Fruit fly (Drosophila melanogaster) whole organism, embryonic: ENCODE data around the gene Acp62F.

Experiments
- Antp ChIP-seq: fragments of 200-800 bp; sonication (Bioruptor generic); optimal IDR thresholded peaks from 3 replicates; lab custom pipeline; 2016; ENCODE audit warnings: missing biosample characterization, missing genetic modification characterization
- Awh ChIP-seq: fragments of 200-800 bp; sonication (Bioruptor generic); IDR thresholded peaks from 2 replicates; pipeline ENCODE4, ENCODE4 v1.3.6; 2022; ENCODE audit warnings: missing biosample characterization, missing genetic modification characterization
- CG10366 ChIP-seq: fragments of 200-800 bp; sonication (Bioruptor generic); IDR thresholded peaks from 2 replicates; pipeline ENCODE4 v1.3.6; 2022; ENCODE audit warnings: missing biosample characterization, missing genetic modification characterization
- CG11456 ChIP-seq: fragments of 200-800 bp; sonication (Bioruptor generic); IDR thresholded peaks from 3 replicates; pipeline ENCODE4 v1.3.6; 2022; ENCODE audit warnings: missing biosample characterization, missing genetic modification characterization
- CG11560 ChIP-seq: fragments of 200-800 bp; sonication (Bioruptor generic); IDR thresholded peaks from 3 replicates; pipeline ENCODE4 v1.3.6; 2022; ENCODE audit warnings: missing biosample characterization, missing genetic modification characterization
- CG11696 ChIP-seq: fragments of 200-800 bp; sonication (Bioruptor generic); IDR thresholded peaks from 2 replicates; pipeline ENCODE4 v1.3.6; 2022; ENCODE audit warnings: missing biosample characterization, missing genetic modification characterization
- CG12299 ChIP-seq: fragments of 200-800 bp; sonication (Bioruptor generic); optimal IDR thresholded peaks from 2 replicates; lab custom pipeline; 2018; ENCODE audit warnings: missing biosample characterization, mild to moderate bottlenecking, missing genetic modification characterization
- CG12659 ChIP-seq: fragments of 200-800 bp; sonication (Bioruptor generic); optimal IDR thresholded peaks from 3 replicates; lab custom pipeline; 2017; ENCODE audit warnings: mild to moderate bottlenecking, missing biosample characterization, missing genetic modification reagents, missing genetic modification characterization
- CG14014 ChIP-seq: fragments of 200-800 bp; sonication (Bioruptor generic); IDR thresholded peaks from 2 replicates; pipeline ENCODE4 v1.3.6; 2022; ENCODE audit warnings: missing biosample characterization, missing genetic modification characterization
- CG14710 ChIP-seq: fragments of 200-800 bp; sonication (Bioruptor generic); optimal IDR thresholded peaks from 3 replicates; lab custom pipeline; 2019; ENCODE audit warnings: missing biosample characterization, mild to moderate bottlenecking, missing genetic modification characterization, moderate library complexity
- CG14965 ChIP-seq: fragments of 200-800 bp; sonication (Bioruptor generic); optimal IDR thresholded peaks from 2 replicates; lab custom pipeline; 2016; ENCODE audit warnings: missing biosample characterization, missing genetic modification characterization, borderline replicate concordance
- CG1602 ChIP-seq: fragments of 200-800 bp; sonication (Bioruptor generic); optimal IDR thresholded peaks from 3 replicates; lab custom pipeline; 2016; ENCODE audit warnings: missing biosample characterization, missing genetic modification characterization
- CG2678 ChIP-seq: fragments of 200-800 bp; sonication (Bioruptor generic); optimal IDR thresholded peaks from 3 replicates; lab custom pipeline; 2019; ENCODE audit warnings: missing biosample characterization, mild to moderate bottlenecking, missing genetic modification characterization, moderate library complexity
- CG31365 ChIP-seq: fragments of 200-800 bp; sonication (Bioruptor generic); optimal IDR thresholded peaks from 2 replicates; lab custom pipeline; 2018; ENCODE audit warnings: missing biosample characterization, mild to moderate bottlenecking, missing genetic modification characterization
- CG3281 ChIP-seq: fragments of 200-800 bp; sonication (Bioruptor generic); optimal IDR thresholded peaks from 3 replicates; lab custom pipeline; 2017; ENCODE audit warnings: missing biosample characterization, mild to moderate bottlenecking, missing genetic modification characterization
- CG34224 ChIP-seq: fragments of 200-800 bp; sonication (Bioruptor generic); IDR thresholded peaks from 3 replicates; pipeline ENCODE4 v1.3.6; 2022; ENCODE audit warnings: missing biosample characterization, missing genetic modification characterization; ENCODE audit not compliant: partially characterized antibody
- CG5245 ChIP-seq: fragments of 200-800 bp; sonication (Bioruptor generic); optimal IDR thresholded peaks from 3 replicates; lab custom pipeline; 2016; ENCODE audit warnings: missing biosample characterization, missing genetic modification characterization
- CG7372 ChIP-seq: fragments of 200-800 bp; sonication (Bioruptor generic); IDR thresholded peaks from 2 replicates; pipeline ENCODE4 v1.3.6; 2022; ENCODE audit warnings: missing biosample characterization, missing genetic modification characterization
- CG8944 ChIP-seq: fragments of 200-800 bp; sonication (Bioruptor generic); optimal IDR thresholded peaks from 3 replicates; lab custom pipeline; 2016; ENCODE audit warnings: missing biosample characterization, missing genetic modification characterization
- CHES-1-like ChIP-seq: fragments of 200-800 bp; sonication (Bioruptor generic); optimal IDR thresholded peaks from 2 replicates; lab custom pipeline; 2016; ENCODE audit warnings: missing biosample characterization, missing genetic modification characterization
- Chrac-16 ChIP-seq: fragments of 200-800 bp; sonication (Bioruptor generic); optimal IDR thresholded peaks from 3 replicates; lab custom pipeline; 2016; ENCODE audit warnings: missing biosample characterization, missing genetic modification characterization
- Dad ChIP-seq: fragments of 200-800 bp; sonication (Bioruptor generic); optimal IDR thresholded peaks from 3 replicates; lab custom pipeline; 2016; ENCODE audit warnings: missing biosample characterization, missing genetic modification characterization
- E2f2 ChIP-seq: fragments of 200-800 bp; sonication (Bioruptor generic); IDR thresholded peaks from 2 replicates; pipeline ENCODE4 v1.3.6; 2022; ENCODE audit warnings: missing biosample characterization, missing genetic modification characterization
- H2.0 ChIP-seq: fragments of 200-800 bp; sonication (Bioruptor generic); IDR thresholded peaks from 2 replicates; pipeline ENCODE4 v1.3.6; 2022; ENCODE audit warnings: missing biosample characterization, missing genetic modification characterization
- HLH3B ChIP-seq: fragments of 200-800 bp; sonication (Bioruptor generic); IDR thresholded peaks from 2 replicates; pipeline ENCODE4 v1.3.6; 2022; ENCODE audit warnings: missing biosample characterization, missing genetic modification characterization
- Hmx ChIP-seq: fragments of 200-800 bp; sonication (Bioruptor generic); optimal IDR thresholded peaks from 2 replicates; lab custom pipeline; 2016; ENCODE audit warnings: missing biosample characterization, missing genetic modification characterization
- Hsf ChIP-seq: fragments of 200-800 bp; sonication (Bioruptor generic); optimal IDR thresholded peaks from 3 replicates; lab custom pipeline; 2016; ENCODE audit warnings: missing biosample characterization, missing genetic modification characterization
- Myb ChIP-seq: fragments of 200-800 bp; sonication (Bioruptor generic); optimal IDR thresholded peaks from 2 replicates; lab custom pipeline; 2016; ENCODE audit warnings: missing biosample characterization, missing genetic modification characterization
- NC2β ChIP-seq: fragments of 200-800 bp; sonication (Bioruptor generic); optimal IDR thresholded peaks from 2 replicates; lab custom pipeline; 2016; ENCODE audit warnings: missing biosample characterization, missing genetic modification characterization
- Nf-YC ChIP-seq: fragments of 200-800 bp; optimal IDR thresholded peaks from 3 replicates; lab custom pipeline; 2019; ENCODE audit warnings: missing biosample characterization, mild to moderate bottlenecking, missing genetic modification characterization, moderate library complexity
- Optix ChIP-seq: fragments of 200-800 bp; sonication (Bioruptor generic); IDR thresholded peaks from 3 replicates; pipeline ENCODE4 v1.3.6; 2022; ENCODE audit warnings: missing biosample characterization, missing genetic modification characterization
- Side ChIP-seq: fragments of 200-800 bp; sonication (Bioruptor generic); optimal IDR thresholded peaks from 2 replicates; lab custom pipeline; 2016; ENCODE audit warnings: missing biosample characterization, missing genetic modification characterization
- Trl ChIP-seq, 3 experiments: fragments of >200 bp in 2 of 3; fragments of 200-800 bp in 1 of 3; sonication (Bioruptor generic) in 1 of 3; optimal IDR thresholded peaks; 2 replicates in 1 of 3; 3 replicates in 2 of 3; lab custom pipeline; 2016 to 2017; ENCODE audit warnings: missing biosample characterization in 1 of 3, missing genetic modification characterization in 1 of 3
- ara ChIP-seq: fragments of 200-800 bp; sonication (Bioruptor generic); IDR thresholded peaks from 2 replicates; pipeline ENCODE4 v1.3.6; 2022; ENCODE audit warnings: missing biosample characterization, missing genetic modification characterization
- bbx ChIP-seq: fragments of 200-800 bp; sonication (Bioruptor generic); IDR thresholded peaks from 2 replicates; pipeline ENCODE4 v1.3.6; 2022; ENCODE audit warnings: missing biosample characterization, missing genetic modification characterization; ENCODE audit not compliant: partially characterized antibody
- br ChIP-seq: fragments of >200 bp; optimal IDR thresholded peaks from 2 replicates; lab custom pipeline; 2017
- bsh ChIP-seq, 2 experiments: fragments of 200-800 bp; sonication (Bioruptor generic); optimal IDR thresholded peaks; 2 replicates each; lab custom pipeline; 2017 to 2018; ENCODE audit warnings: mild to moderate bottlenecking in 2 of 2, missing biosample characterization in 2 of 2, missing genetic modification characterization in 2 of 2, moderate library complexity in 1 of 2
- btn ChIP-seq: fragments of 200-800 bp; sonication (Bioruptor generic); optimal IDR thresholded peaks from 2 replicates; lab custom pipeline; 2016; ENCODE audit warnings: missing biosample characterization, missing genetic modification characterization
- cad ChIP-seq: fragments of >200 bp; optimal IDR thresholded peaks from 2 replicates; lab custom pipeline; 2017; ENCODE audit warnings: missing biosample characterization, missing genetic modification characterization
- eve ChIP-seq, 2 experiments: fragments of >200 bp; optimal IDR thresholded peaks; 2 replicates each; lab custom pipeline; 2017; ENCODE audit warnings: missing biosample characterization in 2 of 2, missing genetic modification characterization in 2 of 2
- gem ChIP-seq: fragments of 200-800 bp; sonication (Bioruptor generic); optimal IDR thresholded peaks from 2 replicates; lab custom pipeline; 2019; ENCODE audit warnings: missing biosample characterization, mild to moderate bottlenecking, missing genetic modification characterization, moderate library complexity
- luna ChIP-seq: fragments of 200-800 bp; sonication (Bioruptor generic); optimal IDR thresholded peaks from 2 replicates; lab custom pipeline; 2016; ENCODE audit warnings: missing biosample characterization, missing genetic modification characterization
- mam ChIP-seq: fragments of 200-800 bp; sonication (Bioruptor generic); optimal IDR thresholded peaks from 3 replicates; lab custom pipeline; 2016; ENCODE audit warnings: missing biosample characterization, missing genetic modification characterization
- salm ChIP-seq: fragments of 200-800 bp; sonication (Bioruptor generic); optimal IDR thresholded peaks from 2 replicates; lab custom pipeline; 2018; ENCODE audit warnings: missing biosample characterization, mild to moderate bottlenecking, missing genetic modification characterization
- sob ChIP-seq: fragments of 200-800 bp; sonication (Bioruptor generic); IDR thresholded peaks from 2 replicates; pipeline ENCODE4 v1.3.6; 2022; ENCODE audit warnings: missing biosample characterization, missing genetic modification characterization
- sqz ChIP-seq: fragments of 200-800 bp; sonication (Bioruptor generic); optimal IDR thresholded peaks from 3 replicates; lab custom pipeline; 2018; ENCODE audit warnings: missing biosample characterization, mild to moderate bottlenecking, missing genetic modification characterization
- stwl ChIP-seq: fragments of 200-800 bp; sonication (Bioruptor generic); optimal IDR thresholded peaks from 3 replicates; lab custom pipeline; 2018; ENCODE audit warnings: missing biosample characterization, mild to moderate bottlenecking, missing genetic modification characterization, moderate library complexity
- tgo ChIP-seq: fragments of 200-800 bp; sonication (Bioruptor generic); IDR thresholded peaks from 3 replicates; pipeline ENCODE4 v1.3.6; 2022; ENCODE audit warnings: missing biosample characterization, missing genetic modification characterization
- unc-4 ChIP-seq: fragments of 200-800 bp; sonication (Bioruptor generic); IDR thresholded peaks from 2 replicates; pipeline ENCODE4 v1.3.6; 2022; ENCODE audit warnings: missing biosample characterization, missing genetic modification characterization; ENCODE audit not compliant: partially characterized antibody
- wdn ChIP-seq: fragments of 200-800 bp; sonication (Bioruptor generic); IDR thresholded peaks from 2 replicates; pipeline ENCODE4 v1.3.6; 2022; ENCODE audit warnings: missing biosample characterization, missing genetic modification characterization
- z ChIP-seq: fragments of 200-800 bp; sonication (Bioruptor generic); IDR thresholded peaks from 3 replicates; pipeline ENCODE4 v1.3.6; 2022; ENCODE audit warnings: missing biosample characterization, missing genetic modification characterization

Gene Acp62F

DNA sequence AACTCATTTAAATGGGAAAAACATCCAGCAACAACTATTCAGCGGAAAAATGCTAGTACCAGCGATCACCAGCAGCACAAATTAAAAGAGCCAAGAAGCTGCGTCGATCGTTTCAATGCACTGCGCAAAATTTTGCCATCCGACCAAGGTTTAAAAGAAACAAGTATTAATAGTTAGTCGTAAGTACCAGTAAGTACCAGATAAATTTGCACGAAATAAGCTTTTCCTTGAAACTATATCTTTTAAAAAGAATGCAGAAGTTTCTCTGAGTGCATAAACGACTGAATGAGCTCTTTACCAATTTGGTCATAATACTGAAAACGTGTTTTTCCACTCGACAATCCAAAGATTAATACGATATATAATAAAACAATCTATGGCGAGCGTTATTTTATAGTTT is 6.3 kb upstream of the Acp62F start (continued):
- TF ChIP-seq CG3281: peak; percentile 73
- TF ChIP-seq CG2678: peak; percentile 73
- no peak for TF ChIP-seq Nf-YC (tag; lab: Kevin White, UChicago)
- peak; percentile 72; the same call in 2 of the 3 replicates for TF ChIP-seq CG11456 (GFP tag; lab: Robert Waterston, UW)
- TF ChIP-seq bbx (GFP tag; lab: Robert Waterston, UW): no peak
- peak; percentile 58 for TF ChIP-seq CHES-1-like (GFP tag; lab: Kevin White, UChicago)
- peak; percentile 13 for TF ChIP-seq CG14710
- peak; percentile 21 for TF ChIP-seq Hmx
- no peak for TF ChIP-seq sqz (GFP tag; lab: Kevin White, UChicago)
- 0 out of 3 replicates have a peak, but pooled peaks have one; percentile 57 for TF ChIP-seq CG11560
- peak; percentile 65 for TF ChIP-seq Dad (GFP tag; lab: Kevin White, UChicago)
- peak; percentile 55 for TF ChIP-seq CG8944 (GFP tag; lab: Kevin White, UChicago)
- peak; percentile 71; the same call in 1 of the 2 replicates for TF ChIP-seq Awh (GFP tag; lab: Robert Waterston, UW)
- TF ChIP-seq br (lab: Kevin White, UChicago): no peak
- 0 out of 2 replicates have a peak, but pooled peaks have one; percentile 20 for TF ChIP-seq ara
- peak in 1 of 2 experiments; percentile 65 for TF ChIP-seq bsh (GFP tag; optimal IDR thresholded peaks at IDR 0.05; lab: Kevin White, UChicago)
- peak; percentile 57; the same call in 1 of the 2 replicates for TF ChIP-seq HLH3B (GFP tag; lab: Robert Waterston, UW)
- TF ChIP-seq btn (GFP tag; lab: Kevin White, UChicago): no peak
- TF ChIP-seq Antp (GFP tag; lab: Kevin White, UChicago): peak; percentile 53
- peak; percentile 60 for TF ChIP-seq H2.0 (GFP tag; lab: Robert Waterston, UW)
- TF ChIP-seq stwl (tag; lab: Kevin White, UChicago): no peak
- TF ChIP-seq CG14014 (GFP tag; lab: Robert Waterston, UW): peak; percentile 75
- TF ChIP-seq CG14965 (GFP tag; lab: Kevin White, UChicago): no peak
- no peak for TF ChIP-seq CG31365
- peak; percentile 24 for TF ChIP-seq CG12299
- TF ChIP-seq luna: peak; percentile 65
- TF ChIP-seq gem (tag; lab: Kevin White, UChicago): peak; percentile 82
- TF ChIP-seq Side: peak; percentile 43
- peak; percentile 61 for TF ChIP-seq CG5245
- no peak for TF ChIP-seq salm (tag; lab: Kevin White, UChicago)
- TF ChIP-seq NC2β (GFP tag; lab: Kevin White, UChicago): peak; percentile 57
- no peak for TF ChIP-seq unc-4
- peak; percentile 81 for TF ChIP-seq mam
- TF ChIP-seq CG7372 (GFP tag; lab: Robert Waterston, UW): peak; percentile 45; the same call in 1 of the 2 replicates
- peak; percentile 48 for TF ChIP-seq E2f2 (GFP tag; lab: Robert Waterston, UW)
- TF ChIP-seq Trl (optimal IDR thresholded peaks at IDR 0.05; lab: Kevin White, UChicago): no peak
- TF ChIP-seq Trl (GFP tag; optimal IDR thresholded peaks at IDR 0.05; lab: Kevin White, UChicago): peak; percentile 49
- TF ChIP-seq z (GFP tag; lab: Robert Waterston, UW): peak; percentile 21; the same call in 1 of the 3 replicates
- peak; percentile 83 for TF ChIP-seq sob
- no peak for TF ChIP-seq cad
- no peak for TF ChIP-seq Optix (GFP tag; lab: Robert Waterston, UW)
- peak; percentile 58 for TF ChIP-seq Chrac-16
- peak; percentile 73 for TF ChIP-seq CG10366 (GFP tag; lab: Robert Waterston, UW)
- 0 out of 2 replicates have a peak, but pooled peaks have one; percentile 59 for TF ChIP-seq wdn
- TF ChIP-seq CG1602 (GFP tag; lab: Kevin White, UChicago): peak; percentile 58
- peak; percentile 72 for TF ChIP-seq tgo (GFP tag; lab: Robert Waterston, UW)
- TF ChIP-seq CG12659 (GFP tag; lab: Kevin White, UChicago): peak; percentile 58
- peak in 1 of 2 experiments; percentile 66 for TF ChIP-seq eve (GFP tag; optimal IDR thresholded peaks at IDR 0.05; lab: Kevin White, UChicago)
- TF ChIP-seq Myb (GFP tag; lab: Kevin White, UChicago): peak; percentile 32
- peak; percentile 42; the same call in 1 of the 2 replicates for TF ChIP-seq CG11696 (GFP tag; lab: Robert Waterston, UW)
- no peak for TF ChIP-seq CG34224 (GFP tag; lab: Robert Waterston, UW)
- peak; percentile 81 for TF ChIP-seq Hsf
